Fruit fly (Drosophila melanogaster) whole organism, embryonic: Measurements from ENCODE around the gene abo.
A peak's percentile ranks its signal among the peaks of the same experiment; 100 is the strongest.

Experiments
- Abd-B ChIP-seq: fragments of 200-800 bp; sonication (Bioruptor generic); optimal IDR thresholded peaks from 2 replicates; lab custom pipeline; 2018; ENCODE audit warnings: missing biosample characterization, mild to moderate bottlenecking, missing genetic modification characterization, moderate library complexity
- Aef1 ChIP-seq: fragments of 200-800 bp; sonication (Bioruptor generic); IDR thresholded peaks from 3 replicates; pipeline ENCODE4 v1.3.6; 2022; ENCODE audit warnings: missing biosample characterization, missing genetic modification characterization
- CG11247 ChIP-seq: fragments of 200-800 bp; sonication (Bioruptor generic); IDR thresholded peaks from 2 replicates; pipeline ENCODE4 v1.3.6; 2022; ENCODE audit warnings: missing biosample characterization, missing genetic modification characterization
- CG11456 ChIP-seq: fragments of 200-800 bp; sonication (Bioruptor generic); IDR thresholded peaks from 3 replicates; pipeline ENCODE4 v1.3.6; 2022; ENCODE audit warnings: missing biosample characterization, missing genetic modification characterization
- CG12155 ChIP-seq: fragments of 200-800 bp; sonication (Bioruptor generic); optimal IDR thresholded peaks from 3 replicates; lab custom pipeline; 2016; ENCODE audit warnings: missing biosample characterization, missing genetic modification characterization
- CG12299 ChIP-seq: fragments of 200-800 bp; sonication (Bioruptor generic); optimal IDR thresholded peaks from 2 replicates; lab custom pipeline; 2018; ENCODE audit warnings: missing biosample characterization, mild to moderate bottlenecking, missing genetic modification characterization
- CG12391 ChIP-seq: fragments of 200-800 bp; sonication (Bioruptor generic); optimal IDR thresholded peaks from 3 replicates; lab custom pipeline; 2018; ENCODE audit warnings: missing biosample characterization, mild to moderate bottlenecking, missing genetic modification characterization, moderate library complexity
- CG2116 ChIP-seq: fragments of 200-800 bp; sonication (Bioruptor generic); optimal IDR thresholded peaks from 3 replicates; lab custom pipeline; 2018; ENCODE audit warnings: missing biosample characterization, mild to moderate bottlenecking, missing genetic modification characterization
- CG33213 ChIP-seq: fragments of 200-800 bp; sonication (Bioruptor generic); optimal IDR thresholded peaks from 3 replicates; lab custom pipeline; 2016; ENCODE audit warnings: missing biosample characterization, missing genetic modification characterization
- CG3847 ChIP-seq: fragments of 200-800 bp; sonication (Bioruptor generic); IDR thresholded peaks from 2 replicates; pipeline ENCODE4 v1.3.6; 2022; ENCODE audit warnings: missing biosample characterization, missing genetic modification characterization
- CG4707 ChIP-seq: fragments of 200-800 bp; sonication (Bioruptor generic); optimal IDR thresholded peaks from 2 replicates; lab custom pipeline; 2018; ENCODE audit warnings: missing biosample characterization, mild to moderate bottlenecking, missing genetic modification characterization, moderate library complexity
- CG5953 ChIP-seq: fragments of 200-800 bp; sonication (Bioruptor generic); IDR thresholded peaks from 2 replicates; pipeline ENCODE4 v1.3.6; 2022; ENCODE audit warnings: missing biosample characterization, missing genetic modification characterization
- CG6175 ChIP-seq: fragments of 200-800 bp; sonication (Bioruptor generic); IDR thresholded peaks from 3 replicates; pipeline ENCODE4 v1.3.6; 2022; ENCODE audit warnings: missing biosample characterization, missing genetic modification characterization
- CG6272 ChIP-seq: fragments of 200-800 bp; sonication (Bioruptor generic); IDR thresholded peaks from 2 replicates; pipeline ENCODE4 v1.3.6; 2022; ENCODE audit warnings: missing biosample characterization, missing genetic modification characterization
- CG6791 ChIP-seq: fragments of 200-800 bp; sonication (Bioruptor generic); IDR thresholded peaks from 3 replicates; pipeline ENCODE4 v1.3.6; 2022; ENCODE audit warnings: missing biosample characterization, missing genetic modification characterization; ENCODE audit not compliant: partially characterized antibody
- CG8359 ChIP-seq: fragments of 200-800 bp; sonication (Bioruptor generic); optimal IDR thresholded peaks from 2 replicates; lab custom pipeline; 2017; ENCODE audit warnings: missing biosample characterization, mild to moderate bottlenecking, missing genetic modification characterization, borderline replicate concordance
- CkIIα-i1 ChIP-seq: fragments of 200-800 bp; sonication (Bioruptor generic); IDR thresholded peaks from 2 replicates; pipeline ENCODE4 v1.3.6; 2022; ENCODE audit warnings: missing biosample characterization, missing genetic modification characterization
- Dek ChIP-seq: fragments of 200-800 bp; sonication (Bioruptor generic); optimal IDR thresholded peaks from 3 replicates; lab custom pipeline; 2019; ENCODE audit warnings: missing biosample characterization, mild to moderate bottlenecking, missing genetic modification characterization, moderate library complexity
- HHEX ChIP-seq: fragments of 200-800 bp; sonication (Bioruptor generic); optimal IDR thresholded peaks from 3 replicates; lab custom pipeline; 2017; ENCODE audit warnings: missing biosample characterization, mild to moderate bottlenecking, missing genetic modification characterization, missing genetic modification reagents
- MBD-R2 ChIP-seq: fragments of 200-800 bp; sonication (Bioruptor generic); IDR thresholded peaks from 2 replicates; pipeline ENCODE4 v1.3.6; 2022; ENCODE audit warnings: missing biosample characterization, missing genetic modification characterization
- MESR4 ChIP-seq: fragments of 200-800 bp; sonication (Bioruptor generic); optimal IDR thresholded peaks from 2 replicates; lab custom pipeline; 2018; ENCODE audit warnings: missing biosample characterization, mild to moderate bottlenecking, missing genetic modification characterization, moderate library complexity
- Max ChIP-seq: fragments of 200-800 bp; sonication (Bioruptor generic); optimal IDR thresholded peaks from 2 replicates; lab custom pipeline; 2016; ENCODE audit warnings: missing biosample characterization, mild to moderate bottlenecking, missing genetic modification characterization
- Rx ChIP-seq: fragments of 200-800 bp; sonication (Bioruptor generic); IDR thresholded peaks from 2 replicates; pipeline ENCODE4 v1.3.6; 2022; ENCODE audit warnings: missing biosample characterization, missing genetic modification characterization
- Sin3A ChIP-seq: fragments of >200 bp; optimal IDR thresholded peaks from 2 replicates; lab custom pipeline; 2018
- TFAM ChIP-seq: fragments of 200-800 bp; sonication (Bioruptor generic); optimal IDR thresholded peaks from 2 replicates; lab custom pipeline; 2017; ENCODE audit warnings: missing biosample characterization, missing genetic modification characterization, inconsistent platforms
- Trl ChIP-seq, 3 experiments: fragments of >200 bp in 2 of 3; fragments of 200-800 bp in 1 of 3; sonication (Bioruptor generic) in 1 of 3; optimal IDR thresholded peaks; 2 replicates in 1 of 3; 3 replicates in 2 of 3; lab custom pipeline; 2016 to 2017; ENCODE audit warnings: missing biosample characterization in 1 of 3, missing genetic modification characterization in 1 of 3
- Xbp1 ChIP-seq: fragments of 200-800 bp; sonication (Bioruptor generic); optimal IDR thresholded peaks from 3 replicates; lab custom pipeline; 2016; ENCODE audit warnings: missing biosample characterization, mild to moderate bottlenecking, missing genetic modification characterization
- Xrp1 ChIP-seq: fragments of 200-800 bp; sonication (Bioruptor generic); IDR thresholded peaks from 2 replicates; pipeline ENCODE4 v1.3.6; 2022; ENCODE audit warnings: missing biosample characterization, missing genetic modification characterization
- ab ChIP-seq: fragments of 200-800 bp; sonication (Bioruptor generic); optimal IDR thresholded peaks from 2 replicates; lab custom pipeline; 2016; ENCODE audit warnings: missing biosample characterization, missing genetic modification characterization
- abd-A ChIP-seq: fragments of 200-800 bp; sonication (Bioruptor generic); optimal IDR thresholded peaks from 3 replicates; lab custom pipeline; 2019; ENCODE audit warnings: missing biosample characterization, mild to moderate bottlenecking, missing genetic modification characterization, moderate library complexity
- bsh ChIP-seq, 2 experiments: fragments of 200-800 bp; sonication (Bioruptor generic); optimal IDR thresholded peaks; 2 replicates each; lab custom pipeline; 2017 to 2018; ENCODE audit warnings: mild to moderate bottlenecking in 2 of 2, missing biosample characterization in 2 of 2, missing genetic modification characterization in 2 of 2, moderate library complexity in 1 of 2
- dati ChIP-seq: fragments of 200-800 bp; sonication (Bioruptor generic); IDR thresholded peaks from 2 replicates; pipeline ENCODE4 v1.3.6; 2022; ENCODE audit warnings: missing biosample characterization, missing genetic modification characterization
- ewg ChIP-seq: fragments of 200-800 bp; sonication (Bioruptor generic); optimal IDR thresholded peaks from 3 replicates; lab custom pipeline; 2017; ENCODE audit warnings: mild to moderate bottlenecking, missing biosample characterization, missing genetic modification reagents, missing genetic modification characterization
- eyg ChIP-seq: fragments of 200-800 bp; sonication (Bioruptor generic); optimal IDR thresholded peaks from 3 replicates; lab custom pipeline; 2016; ENCODE audit warnings: missing biosample characterization, missing genetic modification characterization
- fd102C ChIP-seq: fragments of 200-800 bp; sonication (Bioruptor generic); optimal IDR thresholded peaks from 2 replicates; lab custom pipeline; 2018; ENCODE audit warnings: missing biosample characterization, mild to moderate bottlenecking, missing genetic modification characterization, moderate library complexity
- ftz-f1 ChIP-seq: fragments of 200-800 bp; sonication (Bioruptor generic); optimal IDR thresholded peaks from 2 replicates; lab custom pipeline; 2016; ENCODE audit warnings: missing biosample characterization, missing genetic modification characterization
- gcm ChIP-seq: fragments of 200-800 bp; sonication (Bioruptor generic); optimal IDR thresholded peaks from 2 replicates; lab custom pipeline; 2019; ENCODE audit warnings: missing biosample characterization, mild to moderate bottlenecking, missing genetic modification characterization, moderate library complexity
- ham ChIP-seq: fragments of 200-800 bp; sonication (Bioruptor generic); IDR thresholded peaks from 2 replicates; pipeline ENCODE4 v1.3.6; 2022; ENCODE audit warnings: missing biosample characterization, missing genetic modification characterization
- lbe ChIP-seq: fragments of 200-800 bp; sonication (Bioruptor generic); optimal IDR thresholded peaks from 2 replicates; lab custom pipeline; 2016; ENCODE audit warnings: missing biosample characterization, mild to moderate bottlenecking, missing genetic modification characterization
- nerfin-1 ChIP-seq: fragments of 200-800 bp; sonication (Bioruptor generic); optimal IDR thresholded peaks from 3 replicates; lab custom pipeline; 2019; ENCODE audit warnings: missing biosample characterization, mild to moderate bottlenecking, missing genetic modification characterization, moderate library complexity
- nerfin-2 ChIP-seq: fragments of 200-800 bp; sonication (Bioruptor generic); IDR thresholded peaks from 2 replicates; pipeline ENCODE4 v1.3.6; 2022; ENCODE audit warnings: missing biosample characterization, missing genetic modification characterization; ENCODE audit not compliant: partially characterized antibody
- org-1 ChIP-seq: fragments of 200-800 bp; sonication (Bioruptor generic); optimal IDR thresholded peaks from 2 replicates; lab custom pipeline; 2017; ENCODE audit warnings: missing biosample characterization, missing genetic modification characterization
- phol ChIP-seq: fragments of 200-800 bp; sonication (Bioruptor generic); optimal IDR thresholded peaks from 3 replicates; lab custom pipeline; 2018; ENCODE audit warnings: missing biosample characterization, mild to moderate bottlenecking, missing genetic modification characterization, moderate library complexity
- pzg ChIP-seq: fragments of 200-800 bp; sonication (Bioruptor generic); optimal IDR thresholded peaks from 3 replicates; lab custom pipeline; 2018; ENCODE audit warnings: missing biosample characterization, mild to moderate bottlenecking, missing genetic modification characterization, moderate library complexity
- tna ChIP-seq: fragments of 200-800 bp; sonication (Bioruptor generic); IDR thresholded peaks from 2 replicates; pipeline ENCODE4 v1.3.6; 2022; ENCODE audit warnings: missing biosample characterization, missing genetic modification characterization; ENCODE audit not compliant: partially characterized antibody
- trh ChIP-seq: fragments of 200-800 bp; sonication (Bioruptor generic); optimal IDR thresholded peaks from 2 replicates; lab custom pipeline; 2016; ENCODE audit warnings: missing biosample characterization, missing genetic modification characterization
- twi ChIP-seq: fragments of 200-800 bp; optimal IDR thresholded peaks from 2 replicates; lab custom pipeline; 2019; ENCODE audit warnings: missing biosample characterization, mild to moderate bottlenecking, missing genetic modification characterization, moderate library complexity
- z ChIP-seq: fragments of 200-800 bp; sonication (Bioruptor generic); IDR thresholded peaks from 3 replicates; pipeline ENCODE4 v1.3.6; 2022; ENCODE audit warnings: missing biosample characterization, missing genetic modification characterization
- zfh2 ChIP-seq: fragments of 200-800 bp; sonication (Bioruptor generic); optimal IDR thresholded peaks from 2 replicates; lab custom pipeline; 2016; ENCODE audit warnings: missing biosample characterization, missing genetic modification characterization

Gene abo

DNA sequence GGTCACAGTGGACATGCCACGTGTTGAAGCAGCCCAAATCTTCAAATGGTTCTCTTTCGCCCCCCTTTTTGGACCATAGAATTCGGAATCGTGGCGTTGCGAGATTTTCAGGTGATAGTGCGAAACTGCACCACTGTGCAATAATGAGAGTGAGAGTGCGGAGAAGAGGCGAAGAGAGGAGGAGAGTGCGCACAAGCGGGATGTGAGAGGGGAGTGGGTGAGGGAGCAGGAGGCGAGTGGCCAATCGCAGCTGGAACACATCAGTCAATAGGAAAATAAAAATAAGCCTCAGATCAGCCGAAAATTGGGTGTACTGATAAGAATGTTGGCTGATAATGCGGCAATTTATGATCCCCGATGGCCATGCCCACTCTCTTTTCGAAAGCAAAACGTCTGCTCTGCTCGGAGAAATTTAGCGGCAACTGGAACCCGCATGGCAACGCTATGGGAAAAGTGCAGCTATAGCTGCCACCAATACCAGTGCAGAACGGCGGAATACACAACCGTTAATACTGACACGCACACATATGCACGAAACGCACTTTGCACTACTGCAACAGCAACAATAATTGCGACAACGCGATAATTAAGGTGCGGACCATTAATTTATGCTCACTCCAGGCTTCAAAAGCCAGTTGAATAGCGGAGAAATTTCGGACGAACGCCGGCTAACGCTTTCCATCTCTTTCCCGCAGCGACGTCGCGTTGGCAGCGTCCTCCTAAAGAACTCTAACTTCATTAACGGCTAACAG, 7.7 kb downstream of the abo start (continued):
- peak; percentile 70 for TF ChIP-seq MESR4 (GFP tag; lab: Kevin White, UChicago)
- TF ChIP-seq dati (GFP tag; lab: Robert Waterston, UW), result no peak
- peak; percentile 54 for TF ChIP-seq gcm (GFP tag; lab: Kevin White, UChicago)
- peak; percentile 13 for TF ChIP-seq Max
- no peak for TF ChIP-seq CG11247
- no peak for TF ChIP-seq CG12155
- no peak for TF ChIP-seq Dek (tag; lab: Kevin White, UChicago)
- no peak for TF ChIP-seq nerfin-1 (tag; lab: Kevin White, UChicago)
- no peak for TF ChIP-seq lbe (GFP tag; lab: Kevin White, UChicago)
- 0 out of 3 replicates have a peak, but pooled peaks have one; percentile 34 for TF ChIP-seq z (GFP tag; lab: Robert Waterston, UW)
- no peak for TF ChIP-seq CG2116 (GFP tag; lab: Kevin White, UChicago)
- TF ChIP-seq MBD-R2, result no peak
- TF ChIP-seq CG33213 (GFP tag; lab: Kevin White, UChicago), result peak; percentile 1
- TF ChIP-seq zfh2 (GFP tag; lab: Kevin White, UChicago), result no peak
- 0 out of 2 replicates have a peak, but pooled peaks have one; percentile 12 for TF ChIP-seq nerfin-2 (GFP tag; lab: Robert Waterston, UW)
- TF ChIP-seq CG3847 (GFP tag; lab: Robert Waterston, UW), result no peak
- TF ChIP-seq Xbp1 (GFP tag; lab: Kevin White, UChicago), result peak; percentile 34
- peak; percentile 69 to 84 for TF ChIP-seq Trl (optimal IDR thresholded peaks at IDR 0.05; lab: Kevin White, UChicago)
- peak; percentile 64 for TF ChIP-seq Trl (GFP tag; optimal IDR thresholded peaks at IDR 0.05; lab: Kevin White, UChicago)
- no peak for TF ChIP-seq org-1 (GFP tag; lab: Kevin White, UChicago)
- TF ChIP-seq trh (GFP tag; lab: Kevin White, UChicago), result no peak
- TF ChIP-seq pzg (GFP tag; lab: Kevin White, UChicago), result peak; percentile 1
- peak; percentile 93 for TF ChIP-seq ewg
- TF ChIP-seq CG12299 (tag; lab: Kevin White, UChicago), result peak; percentile 20
- TF ChIP-seq TFAM, result no peak
- TF ChIP-seq ham (GFP tag; lab: Robert Waterston, UW), result no peak
- TF ChIP-seq CG6272 (GFP tag; lab: Robert Waterston, UW), result no peak
- TF ChIP-seq eyg (GFP tag; lab: Kevin White, UChicago), result peak; percentile 4
- peak; percentile 96 for TF ChIP-seq CG4707 (GFP tag; lab: Kevin White, UChicago)
- TF ChIP-seq CG11456 (GFP tag; lab: Robert Waterston, UW), result no peak
- peak; percentile 63 for TF ChIP-seq ftz-f1 (GFP tag; lab: Kevin White, UChicago)
- peak; percentile 4 for TF ChIP-seq Sin3A (lab: Kevin White, UChicago)
- no peak for TF ChIP-seq Xrp1
- no peak for TF ChIP-seq HHEX
- TF ChIP-seq CG6791 (GFP tag; lab: Robert Waterston, UW), result peak; percentile 46; the same call in 2 of the 3 replicates
- TF ChIP-seq Abd-B, result no peak
- TF ChIP-seq abd-A (tag; lab: Kevin White, UChicago), result peak; percentile 70
- TF ChIP-seq CkIIα-i1, result no peak
- 0 out of 2 replicates have a peak, but pooled peaks have one; percentile 11 for TF ChIP-seq CG5953 (GFP tag; lab: Robert Waterston, UW)
- TF ChIP-seq CG12391, result peak; percentile 17
- no peak for TF ChIP-seq ab (GFP tag; lab: Kevin White, UChicago)
- no peak for TF ChIP-seq Rx
- 0 out of 2 replicates have a peak, but pooled peaks have one; percentile 9 for TF ChIP-seq tna (GFP tag; lab: Robert Waterston, UW)
- TF ChIP-seq Aef1, result no peak
- no peak for TF ChIP-seq phol (tag; lab: Kevin White, UChicago)
- TF ChIP-seq CG8359 (GFP tag; lab: Kevin White, UChicago), result no peak
- no peak for TF ChIP-seq fd102C (GFP tag; lab: Kevin White, UChicago)
- TF ChIP-seq bsh (GFP tag; optimal IDR thresholded peaks at IDR 0.05; lab: Kevin White, UChicago), result peak; percentile 23 to 66
- no peak for TF ChIP-seq twi (tag; lab: Kevin White, UChicago)
- 0 out of 3 replicates have a peak, but pooled peaks have one; percentile 21 for TF ChIP-seq CG6175
